Fruit fly (Drosophila melanogaster) whole organism, adult: Measurements from ENCODE around the gene Ald2.

Experiments used
- CG12768 ChIP-seq: fragments of 200-800 bp; sonication (Bioruptor generic); optimal IDR thresholded peaks from 2 replicates; lab custom pipeline; 2017; ENCODE audit warnings: missing biosample characterization, missing genetic modification characterization, mild to moderate bottlenecking, moderate library complexity, missing genetic modification reagents
- CG14711 ChIP-seq: fragments of 200-800 bp; sonication (Bioruptor generic); optimal IDR thresholded peaks from 2 replicates; lab custom pipeline; 2018; ENCODE audit warnings: missing biosample characterization, mild to moderate bottlenecking, missing genetic modification characterization, moderate library complexity
- CG1620 ChIP-seq: fragments of 200-800 bp; sonication (Bioruptor generic); optimal IDR thresholded peaks from 2 replicates; lab custom pipeline; 2016; ENCODE audit warnings: missing biosample characterization, missing genetic modification characterization
- CG7045 ChIP-seq: fragments of 200-800 bp; sonication (Bioruptor generic); optimal IDR thresholded peaks from 2 replicates; lab custom pipeline; 2017; ENCODE audit warnings: missing biosample characterization, mild to moderate bottlenecking, missing genetic modification characterization
- Clk ChIP-seq: fragments of 200-800 bp; sonication (Bioruptor generic); optimal IDR thresholded peaks from 2 replicates; lab custom pipeline; 2017; ENCODE audit warnings: missing biosample characterization, missing genetic modification characterization
- Crg-1 ChIP-seq: fragments of 200-800 bp; sonication (Bioruptor generic); optimal IDR thresholded peaks from 2 replicates; lab custom pipeline; 2016; ENCODE audit warnings: missing biosample characterization, missing genetic modification characterization
- cic ChIP-seq: fragments of 200-800 bp; sonication (Bioruptor generic); optimal IDR thresholded peaks from 2 replicates; lab custom pipeline; 2017; ENCODE audit warnings: missing biosample characterization, mild to moderate bottlenecking, missing genetic modification characterization, moderate library complexity
- kay ChIP-seq: fragments of 200-800 bp; sonication (Bioruptor generic); peaks from one replicate; lab custom pipeline; 2016; ENCODE audit warnings: missing biosample characterization, missing genetic modification characterization, borderline replicate concordance
- ovo ChIP-seq: fragments of 200-800 bp; sonication (Bioruptor generic); optimal IDR thresholded peaks from 2 replicates; lab custom pipeline; 2016; ENCODE audit warnings: missing biosample characterization, missing genetic modification characterization
- pad ChIP-seq: fragments of 200-800 bp; sonication (Bioruptor generic); optimal IDR thresholded peaks from 3 replicates; lab custom pipeline; 2017; ENCODE audit warnings: missing biosample characterization, missing genetic modification characterization, mild to moderate bottlenecking, moderate library complexity, missing genetic modification reagents
- tj ChIP-seq: fragments of 200-800 bp; sonication (Bioruptor generic); optimal IDR thresholded peaks from 3 replicates; lab custom pipeline; 2017; ENCODE audit warnings: missing biosample characterization, mild to moderate bottlenecking, missing genetic modification characterization, moderate library complexity
- toe ChIP-seq: fragments of 200-800 bp; sonication (Bioruptor generic); optimal IDR thresholded peaks from 2 replicates; lab custom pipeline; 2016; ENCODE audit warnings: missing biosample characterization, missing genetic modification characterization

- TF ChIP-seq CG7045: no peak
- no peak for TF ChIP-seq toe
- TF ChIP-seq pad (GFP tag; lab: Kevin White, UChicago): no peak
- no peak for TF ChIP-seq ovo (GFP tag; lab: Kevin White, UChicago)
- TF ChIP-seq Clk: no peak
- no peak for TF ChIP-seq kay (GFP tag; lab: Kevin White, UChicago)
- TF ChIP-seq CG12768 (GFP tag; lab: Kevin White, UChicago): no peak
- no peak for TF ChIP-seq tj (GFP tag; lab: Kevin White, UChicago)
- no peak for TF ChIP-seq CG14711 (tag; lab: Kevin White, UChicago)
- no peak for TF ChIP-seq cic (GFP tag; lab: Kevin White, UChicago)
- TF ChIP-seq CG1620: no peak
- no peak for TF ChIP-seq Crg-1 (GFP tag; lab: Kevin White, UChicago)
Observed at dm6 chr3R:26428220-26428619, 14.3 kb downstream of the Ald2 start.
